Fruit fly (Drosophila melanogaster): ENCODE results near the gene CG13737.
A peak's percentile ranks its signal among the peaks of the same experiment; 100 is the strongest.

CG13737 gene

DNA sequence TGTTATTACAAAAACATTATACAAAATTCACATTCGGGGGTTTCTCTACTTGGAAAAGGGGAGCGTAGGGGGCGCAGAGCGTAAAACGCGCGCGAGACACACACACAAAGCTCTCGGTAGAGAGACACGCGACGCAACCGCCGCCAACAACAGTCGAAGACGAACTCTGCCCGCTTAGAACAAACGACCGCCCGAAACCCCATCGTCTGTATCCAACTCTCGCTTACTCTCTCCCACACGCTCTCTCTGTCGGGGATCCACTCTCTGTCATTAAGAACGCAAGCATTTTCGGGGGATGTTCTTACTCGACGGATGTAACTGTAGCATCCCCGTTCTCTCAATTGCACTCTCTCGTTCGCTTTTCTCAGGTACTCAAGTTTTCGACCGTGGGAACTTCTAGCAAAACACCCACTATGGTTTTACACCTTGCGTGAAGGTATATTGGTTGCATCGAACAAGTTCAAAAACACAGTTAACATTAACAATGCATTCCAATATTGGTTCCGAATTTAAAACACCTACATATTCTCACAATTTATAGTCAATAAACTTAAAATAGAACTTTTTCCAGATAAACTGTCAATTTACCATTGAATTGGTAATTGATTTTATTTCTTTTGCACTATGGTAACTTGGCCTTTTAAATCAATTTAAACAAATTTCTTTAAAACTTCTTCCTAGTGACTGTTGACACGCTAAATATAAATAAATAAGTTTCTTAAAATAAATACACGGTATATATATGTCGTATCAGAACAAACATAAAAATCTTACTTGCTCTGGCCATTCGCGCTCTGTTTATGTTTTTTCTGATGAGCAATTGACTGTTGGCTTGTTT lies 41.2 kb downstream of the CG13737 start (continued):
- TF ChIP-seq CG10274 (GFP tag; optimal IDR thresholded peaks at IDR 0.05) (peak; percentile 81), Dad (GFP tag; optimal IDR thresholded peaks at IDR 0.05) (peak; percentile 74), CG6272 (GFP tag; IDR thresholded peaks at IDR 0.05) (peak; percentile 70), Camta (GFP tag; optimal IDR thresholded peaks at IDR 0.05) (peak; percentile 92), CG10565 (GFP tag; optimal IDR thresholded peaks at IDR 0.05) (peak; percentile 60), CG17186 (GFP tag; optimal IDR thresholded peaks at IDR 0.05) (peak; percentile 32), ara (GFP tag; IDR thresholded peaks at IDR 0.05) (peak; percentile 56; the same call in 1 of the 2 replicates), CG3163 (GFP tag; optimal IDR thresholded peaks at IDR 0.05) (peak; percentile 75), CG8478 (optimal IDR thresholded peaks at IDR 0.05) (no peak), fd102C (GFP tag; optimal IDR thresholded peaks at IDR 0.05) (no peak), Meics (GFP tag; optimal IDR thresholded peaks at IDR 0.05) (peak; percentile 95), Hmx (GFP tag; optimal IDR thresholded peaks at IDR 0.05) (peak; percentile 75), CG6813 (GFP tag; optimal IDR thresholded peaks at IDR 0.05) (peak; percentile 78), B-H2 (GFP tag; optimal IDR thresholded peaks at IDR 0.05) (peak; percentile 55), repo (GFP tag; optimal IDR thresholded peaks at IDR 0.05) (peak; percentile 84), insv (GFP tag; optimal IDR thresholded peaks at IDR 0.05) (peak; percentile 67 to 94), nmo (GFP tag; optimal IDR thresholded peaks at IDR 0.05) (peak; percentile 81), lab (GFP tag; optimal IDR thresholded peaks at IDR 0.05) (peak; percentile 91), CG33213 (GFP tag; optimal IDR thresholded peaks at IDR 0.05) (peak; percentile 43), Hr51 (GFP tag; optimal IDR thresholded peaks at IDR 0.05) (peak; percentile 79 to 93), Jarid2 (GFP tag; optimal IDR thresholded peaks at IDR 0.05) (peak; percentile 92), CG18476 (GFP tag; optimal IDR thresholded peaks at IDR 0.05) (peak; percentile 90), NC2β (GFP tag; optimal IDR thresholded peaks at IDR 0.05) (peak; percentile 84), rib (GFP tag; IDR thresholded peaks at IDR 0.05) (no peak), emc (GFP tag; optimal IDR thresholded peaks at IDR 0.05) (peak; percentile 60), CG1233 (GFP tag; optimal IDR thresholded peaks at IDR 0.05) (peak; percentile 93), CG14050 (GFP tag; IDR thresholded peaks at IDR 0.05) (peak; percentile 64; the same call in 2 of the 3 replicates), klu (GFP tag; IDR thresholded peaks at IDR 0.05) (peak; percentile 87; the same call in 1 of the 2 replicates), CG12299 (tag; optimal IDR thresholded peaks at IDR 0.05) (peak; percentile 76), CG11723 (GFP tag; optimal IDR thresholded peaks at IDR 0.05) (peak; percentile 82), Ets65A (GFP tag) (peak; percentile 98), CG11695 (GFP tag; IDR thresholded peaks at IDR 0.05) (peak; percentile 82), CG6765 (GFP tag; optimal IDR thresholded peaks at IDR 0.05) (peak; percentile 86), dan (GFP tag; IDR thresholded peaks at IDR 0.05) (no peak), CG8388 (GFP tag; optimal IDR thresholded peaks at IDR 0.05) (peak; percentile 89), CG17359 (tag; optimal IDR thresholded peaks at IDR 0.05) (peak; percentile 87), jumu (GFP tag; optimal IDR thresholded peaks at IDR 0.05) (peak; percentile 84), Hr3 (GFP tag; optimal IDR thresholded peaks at IDR 0.05) (peak; percentile 91), zfh2 (GFP tag; optimal IDR thresholded peaks at IDR 0.05) (peak; percentile 88), CG30020 (tag; optimal IDR thresholded peaks at IDR 0.05) (peak; percentile 80), h (optimal IDR thresholded peaks at IDR 0.05) (no peak), CG2875 (GFP tag; optimal IDR thresholded peaks at IDR 0.05) (peak; percentile 84), Gsc (GFP tag; IDR thresholded peaks at IDR 0.05) (peak; percentile 44), eve (GFP tag; optimal IDR thresholded peaks at IDR 0.05) (peak in 1 of 2 experiments; percentile 97), mirr (GFP tag; optimal IDR thresholded peaks at IDR 0.05) (no peak), H15 (GFP tag; IDR thresholded peaks at IDR 0.05) (peak; percentile 78), CG6254 (GFP tag; optimal IDR thresholded peaks at IDR 0.05) (peak; percentile 89), ATbp (GFP tag; optimal IDR thresholded peaks at IDR 0.05) (peak; percentile 82), CG4424 (GFP tag; optimal IDR thresholded peaks at IDR 0.05) (peak; percentile 92)
